Worm (Caenorhabditis elegans) whole organism, midembryonic: ENCODE results near the gene plc-1.

Experiments used
- flt-1 ChIP-seq: fragments of 200-800 bp; sonication (Bioruptor generic); IDR thresholded peaks from 2 replicates; pipeline ENCODE4 v1.3.6; 2022; ENCODE audit warnings: missing genetic modification characterization, missing compliant biosample characterization
- klf-2 ChIP-seq: fragments of 200-800 bp; sonication (Bioruptor generic); conservative IDR thresholded peaks from 2 replicates; pipeline ENCODE4 v1.3.6; 2022; ENCODE audit warnings: missing genetic modification reagents, missing genetic modification characterization, missing compliant biosample characterization
- med-1 ChIP-seq: sonication (generic microtip); optimal IDR thresholded peaks from 2 replicates; lab custom pipeline; 2017; ENCODE audit warnings: missing genetic modification characterization, mild to moderate bottlenecking, missing compliant biosample characterization, antibody characterized with exemption, missing genetic modification reagents; ENCODE audit not compliant: insufficient read depth

DNA sequence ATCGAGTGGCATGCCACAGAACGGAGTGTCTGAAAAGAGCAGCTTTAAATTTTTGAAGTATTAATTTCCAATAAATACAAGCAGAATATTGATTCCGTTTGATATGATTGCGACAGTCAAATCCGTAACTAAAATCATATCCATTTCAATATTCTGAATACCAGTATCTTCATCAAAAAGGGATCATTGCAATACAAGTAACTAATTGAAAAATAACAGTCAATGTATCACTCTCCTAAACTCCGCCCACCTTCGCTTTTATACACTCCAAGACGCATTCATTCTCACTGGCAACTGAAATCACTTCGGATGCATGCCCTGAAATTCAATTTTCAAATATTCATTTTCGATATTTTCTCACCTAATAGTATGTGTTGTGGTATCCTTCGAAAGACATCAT, 85.0 kb downstream of the plc-1 start, which contains the start of gene R07A4.3:
- no peak for TF ChIP-seq flt-1 (GFP tag; lab: Robert Waterston, UW)
- TF ChIP-seq klf-2 = no peak
- no peak for TF ChIP-seq med-1 (GFP tag; lab: Kevin White, UChicago)
